Worm (Caenorhabditis elegans): Measurements from ENCODE around the gene ZK563.2.

DNA sequence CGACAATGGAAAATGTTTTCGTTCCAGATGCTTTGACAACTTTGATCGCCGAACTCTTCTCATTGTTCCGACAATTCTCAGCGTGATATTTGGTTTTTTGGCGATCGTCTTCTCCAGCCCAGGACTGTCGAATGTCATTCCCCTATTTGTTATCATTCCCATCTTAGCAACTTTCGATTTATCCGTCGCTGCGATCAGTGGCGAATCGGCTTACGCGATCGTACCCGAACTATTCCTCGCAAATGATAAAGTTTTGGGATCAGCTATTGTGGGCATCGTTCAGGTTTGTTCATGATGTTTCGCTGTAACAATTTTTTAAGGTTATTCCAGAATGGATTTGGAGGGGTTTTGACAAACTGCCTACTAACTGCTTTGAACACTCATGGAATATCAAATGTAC is 28.0 kb downstream of the ZK563.2 start:
- TF ChIP-seq mbf-1 (tag; optimal IDR thresholded peaks at IDR 0.05): no peak
- TF ChIP-seq snpc-4 (tag; optimal IDR thresholded peaks at IDR 0.05): no peak
- TF ChIP-seq fos-1 (tag; optimal IDR thresholded peaks at IDR 0.05): no peak
- TF ChIP-seq nhr-10 (tag; optimal IDR thresholded peaks at IDR 0.05): no peak
- TF ChIP-seq blmp-1 (tag; optimal IDR thresholded peaks at IDR 0.05; ENCODE audit: insufficient read depth): no peak
- TF ChIP-seq nhr-25 (tag; optimal IDR thresholded peaks at IDR 0.05): no peak
- no peak for TF ChIP-seq lin-13 (GFP tag; optimal IDR thresholded peaks at IDR 0.05)
- TF ChIP-seq ZK546.5 (tag; optimal IDR thresholded peaks at IDR 0.05): no peak
- no peak for TF ChIP-seq F13H6.1 (tag; optimal IDR thresholded peaks at IDR 0.05)
- no peak for TF ChIP-seq unc-62 (GFP tag; optimal IDR thresholded peaks at IDR 0.05)

Data from whole organism, L2 larva.